Worm (Caenorhabditis elegans) whole organism, L1 larva: ENCODE data around the gene vab-23.

Experiments
- C34B4.2 ChIP-seq: sonication (generic microtip); optimal IDR thresholded peaks from 2 replicates; lab custom pipeline; 2017; ENCODE audit warnings: mild to moderate bottlenecking, missing genetic modification characterization, missing compliant biosample characterization
- alr-1 ChIP-seq: fragments of 200-800 bp; sonication (Bioruptor generic); optimal IDR thresholded peaks from 2 replicates; lab custom pipeline; 2018; ENCODE audit warnings: borderline replicate concordance, mild to moderate bottlenecking, missing genetic modification characterization, missing compliant biosample characterization
- ceh-90 ChIP-seq: sonication (generic microtip); optimal IDR thresholded peaks from 2 replicates; lab custom pipeline; 2016; ENCODE audit warnings: missing genetic modification characterization, missing compliant biosample characterization
- grh-1 ChIP-seq: fragments of 200-800 bp; sonication (Bioruptor generic); IDR thresholded peaks from 2 replicates; pipeline ENCODE4 v1.3.6; 2022; ENCODE audit warnings: missing genetic modification reagents, missing genetic modification characterization, missing compliant biosample characterization
- lir-3 ChIP-seq: sonication (generic microtip); optimal IDR thresholded peaks from 2 replicates; lab custom pipeline; 2016; ENCODE audit warnings: mild to moderate bottlenecking, missing genetic modification characterization, moderate library complexity, missing compliant biosample characterization; ENCODE audit not compliant: poor library complexity
- mdl-1 ChIP-seq, 2 experiments: fragments of 150-350 bp; optimal IDR thresholded peaks; 2 replicates each; lab custom pipeline; 2014 to 2017; ENCODE audit warnings: missing biosample characterization in 2 of 2, missing genetic modification characterization in 2 of 2, inconsistent platforms in 1 of 2
- mep-1 ChIP-seq: fragments of 150-350 bp; optimal IDR thresholded peaks from 2 replicates; lab custom pipeline; 2014; ENCODE audit warnings: missing biosample characterization, missing genetic modification characterization
- nhr-12 ChIP-seq: sonication (generic microtip); optimal IDR thresholded peaks from 2 replicates; lab custom pipeline; 2017; ENCODE audit warnings: missing biosample characterization, missing genetic modification characterization
- nhr-28 ChIP-seq: fragments of 150-350 bp; optimal IDR thresholded peaks from 2 replicates; lab custom pipeline; 2014; ENCODE audit warnings: missing biosample characterization, missing genetic modification characterization
- pqm-1 ChIP-seq: sonication (generic microtip); optimal IDR thresholded peaks from 3 replicates; lab custom pipeline; 2017; ENCODE audit warnings: missing biosample characterization, missing genetic modification characterization
- swsn-7 ChIP-seq: sonication (generic microtip); optimal IDR thresholded peaks from 2 replicates; lab custom pipeline; 2016; ENCODE audit warnings: missing genetic modification characterization, missing compliant biosample characterization
- unc-62 ChIP-seq: fragments of 150-350 bp; optimal IDR thresholded peaks from 2 replicates; lab custom pipeline; 2014; ENCODE audit warnings: missing biosample characterization, missing genetic modification reagents, missing genetic modification characterization

- TF ChIP-seq grh-1 (GFP tag; lab: Robert Waterston, UW) (no peak), unc-62 (no peak), alr-1 (tag; lab: Kevin White, UChicago) (no peak), ceh-90 (no peak), mep-1 (tag; lab: Kevin White, UChicago) (no peak), swsn-7 (no peak), nhr-28 (tag; lab: Kevin White, UChicago) (no peak), C34B4.2 (no peak), lir-3 (tag; lab: Kevin White, UChicago) (no peak), pqm-1 (no peak), mdl-1 (tag; optimal IDR thresholded peaks at IDR 0.05; lab: Kevin White, UChicago) (no peak), nhr-12 (tag; lab: Kevin White, UChicago) (no peak)
Observed at ce11 chrII:11914304-11914703, 13.3 kb upstream of the vab-23 start, which contains the start of gene ZK930.7.
